Worm (Caenorhabditis elegans) whole organism, L4 larva: ENCODE measurements around the gene rps-29.

Experiments used
- ceh-20 ChIP-seq: fragments of 200-800 bp; sonication (Bioruptor generic); IDR thresholded peaks from 2 replicates; pipeline ENCODE4 v1.3.6; 2022; ENCODE audit warnings: missing genetic modification reagents, missing genetic modification characterization, missing compliant biosample characterization
- snpc-4 ChIP-seq: fragments of 150-350 bp; optimal IDR thresholded peaks from 2 replicates; lab custom pipeline; 2014; ENCODE audit warnings: missing biosample characterization, missing genetic modification characterization

DNA sequence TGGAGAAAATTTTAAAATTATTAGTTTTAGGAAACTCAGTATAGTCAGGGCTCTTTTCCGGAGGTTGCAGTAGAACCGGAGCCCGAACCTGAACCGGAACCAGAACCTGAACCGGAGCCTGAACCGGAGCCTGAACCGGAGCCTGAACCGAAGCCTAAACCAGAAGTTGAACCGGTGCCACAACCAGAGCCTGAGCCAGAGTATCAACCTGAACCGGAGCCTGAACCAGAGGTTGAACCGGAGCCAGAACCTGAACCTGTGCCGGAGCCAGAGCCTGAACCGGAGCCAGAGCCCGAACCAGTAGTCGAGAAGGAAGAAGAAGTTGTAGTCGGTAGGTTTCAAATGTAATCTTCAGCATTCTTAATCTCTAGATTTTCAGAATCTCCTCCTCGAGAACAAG, 25.6 kb upstream of the rps-29 start:
- no peak for TF ChIP-seq ceh-20
- TF ChIP-seq snpc-4 (tag; lab: Kevin White, UChicago), result no peak
